Worm (Caenorhabditis elegans) whole organism, L2 larva: Measurements from ENCODE around the gene F55C12.2.

ENCODE experiments used
- ceh-16 ChIP-seq: fragments of 150-350 bp; optimal IDR thresholded peaks from 2 replicates; lab custom pipeline; 2014; ENCODE audit warnings: missing biosample characterization, missing genetic modification characterization
- ceh-82 ChIP-seq: fragments of 150-350 bp; optimal IDR thresholded peaks from 2 replicates; lab custom pipeline; 2014; ENCODE audit warnings: missing biosample characterization, missing genetic modification characterization
- dmd-4 ChIP-seq: sonication (generic microtip); optimal IDR thresholded peaks from 2 replicates; lab custom pipeline; 2017; ENCODE audit warnings: missing biosample characterization, missing genetic modification characterization
- lin-13 ChIP-seq: fragments of 150-350 bp; optimal IDR thresholded peaks from 2 replicates; lab custom pipeline; 2014; ENCODE audit warnings: missing biosample characterization, missing genetic modification reagents, missing genetic modification characterization
- nhr-11 ChIP-seq: fragments of 150-350 bp; optimal IDR thresholded peaks from 2 replicates; lab custom pipeline; 2014; ENCODE audit warnings: missing biosample characterization, missing genetic modification characterization
- nhr-129 ChIP-seq: fragments of 150-350 bp; optimal IDR thresholded peaks from 2 replicates; lab custom pipeline; 2014; ENCODE audit warnings: missing biosample characterization, missing genetic modification characterization
- nhr-23 ChIP-seq: fragments of 150-350 bp; optimal IDR thresholded peaks from 2 replicates; lab custom pipeline; 2014; ENCODE audit warnings: missing biosample characterization, missing genetic modification reagents, missing genetic modification characterization
- nhr-77 ChIP-seq: fragments of 150-350 bp; optimal IDR thresholded peaks from 2 replicates; lab custom pipeline; 2014; ENCODE audit warnings: missing biosample characterization, missing genetic modification characterization
- sem-4 ChIP-seq: fragments of 150-350 bp; optimal IDR thresholded peaks from 2 replicates; lab custom pipeline; 2014; ENCODE audit warnings: missing biosample characterization, missing genetic modification reagents, missing genetic modification characterization
- unc-55 ChIP-seq: fragments of 150-350 bp; sonication (generic microtip); optimal IDR thresholded peaks from 3 replicates; lab custom pipeline; 2014; ENCODE audit warnings: missing biosample characterization, missing genetic modification reagents, missing genetic modification characterization
- unc-62 ChIP-seq: fragments of 150-350 bp; optimal IDR thresholded peaks from 2 replicates; lab custom pipeline; 2014; ENCODE audit warnings: missing biosample characterization, missing genetic modification reagents, missing genetic modification characterization
- ztf-11 ChIP-seq: sonication (generic microtip); optimal IDR thresholded peaks from 2 replicates; lab custom pipeline; 2017; ENCODE audit warnings: missing biosample characterization, missing genetic modification characterization

DNA sequence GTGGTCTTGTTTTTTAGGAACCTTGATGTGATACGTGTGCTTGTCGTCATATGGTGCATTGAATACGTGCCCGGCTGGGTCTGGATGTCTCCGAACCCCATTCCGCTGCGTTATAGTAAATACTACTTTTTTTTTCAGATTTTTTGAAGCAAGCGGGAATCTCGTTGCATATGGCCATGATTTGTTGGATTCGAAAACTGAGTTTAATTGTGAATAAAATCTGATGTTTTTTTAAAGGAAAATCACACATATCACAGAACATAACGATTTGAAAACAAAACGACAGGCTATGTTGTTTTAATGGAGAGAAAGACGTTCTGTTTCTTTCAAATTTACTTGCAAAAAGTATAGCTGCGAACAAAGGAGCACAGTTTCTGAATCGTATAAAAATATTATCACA is 31.2 kb upstream of the F55C12.2 start, which contains the start of the genes ZK1248.17 and H41C03.3:
- TF ChIP-seq unc-55 (no peak), nhr-129 (tag; lab: Kevin White, UChicago) (no peak), nhr-23 (tag; lab: Kevin White, UChicago) (no peak), nhr-77 (tag; lab: Kevin White, UChicago) (no peak), dmd-4 (tag; lab: Kevin White, UChicago) (no peak), lin-13 (GFP tag; lab: Kevin White, UChicago) (no peak), unc-62 (no peak), ztf-11 (tag; lab: Kevin White, UChicago) (no peak), ceh-16 (tag; lab: Kevin White, UChicago) (no peak), ceh-82 (tag; lab: Kevin White, UChicago) (no peak), sem-4 (tag; lab: Kevin White, UChicago) (no peak), nhr-11 (tag; lab: Kevin White, UChicago) (no peak)
